Fruit fly (Drosophila melanogaster) whole organism, embryonic: Measurements from ENCODE around the gene ppk20.

Experiments used
- CG16863 ChIP-seq: fragments of 200-800 bp; sonication (Bioruptor generic); optimal IDR thresholded peaks from 3 replicates; lab custom pipeline; 2016; ENCODE audit warnings: missing biosample characterization, missing genetic modification characterization
- Mrtf ChIP-seq: fragments of 200-800 bp; sonication (Bioruptor generic); IDR thresholded peaks from 3 replicates; pipeline ENCODE4 v1.3.6; 2022; ENCODE audit warnings: missing biosample characterization, missing genetic modification characterization
- Sin3A ChIP-seq: fragments of >200 bp; optimal IDR thresholded peaks from 2 replicates; lab custom pipeline; 2018
- bcd ChIP-seq: fragments of 200-800 bp; sonication (Bioruptor generic); optimal IDR thresholded peaks from 2 replicates; lab custom pipeline; 2017; ENCODE audit warnings: missing biosample characterization, mild to moderate bottlenecking, missing genetic modification characterization
- tll ChIP-seq, 2 experiments: fragments of 200-800 bp in 1 of 2; fragments of >200 bp in 1 of 2; sonication (Bioruptor generic) in 1 of 2; optimal IDR thresholded peaks; 2 replicates each; lab custom pipeline; 2017 to 2019; ENCODE audit warnings: missing biosample characterization in 2 of 2, missing genetic modification characterization in 2 of 2, mild to moderate bottlenecking in 1 of 2, moderate library complexity in 1 of 2

dm6 chr3R:29668777-29669176 lies at the start of gene ppk20, which contains the start of gene ppk30:
- TF ChIP-seq CG16863 (no peak), bcd (GFP tag; lab: Kevin White, UChicago) (no peak), Sin3A (lab: Kevin White, UChicago) (no peak), tll (GFP tag; optimal IDR thresholded peaks at IDR 0.05; lab: Kevin White, UChicago) (no peak), Mrtf (GFP tag; lab: Robert Waterston, UW) (no peak)
